Worm (Caenorhabditis elegans): ENCODE measurements around the gene T28A11.19.

The T28A11.19 gene

ce11 chrV:3241175-3241574, 28.1 kb downstream of the T28A11.19 start, which contains the start of gene srj-11:
srj-11 (plus strand) TSS chrV:3241424.
- TF ChIP-seq unc-62 (GFP tag; optimal IDR thresholded peaks at IDR 0.05 in 1 of 2): peak in 1 of 2 experiments; percentile 95
- no peak for TF ChIP-seq unc-62 (tag; optimal IDR thresholded peaks at IDR 0.05)
- no peak for TF ChIP-seq lin-38 (GFP tag; IDR thresholded peaks at IDR 0.05)
- TF ChIP-seq ztf-7 (tag; optimal IDR thresholded peaks at IDR 0.05): no peak
- no peak for TF ChIP-seq lsy-2 (tag; optimal IDR thresholded peaks at IDR 0.05)
- TF ChIP-seq mdl-1 (tag; optimal IDR thresholded peaks at IDR 0.05): no peak

ce11 chrV:3236610-3237009, 32.7 kb downstream of the T28A11.19 start, which contains the start of the genes K08D9.9 and str-16:
K08D9.9 (minus strand) TSS chrV:3236710.
str-16 (plus strand) TSS chrV:3236875.
- TF ChIP-seq sdz-12 (GFP tag; optimal IDR thresholded peaks at IDR 0.05) (no peak), nhr-28 (tag; optimal IDR thresholded peaks at IDR 0.05) (no peak), hmg-1.1 (GFP tag; IDR thresholded peaks at IDR 0.05) (no peak), hlh-30 (tag; optimal IDR thresholded peaks at IDR 0.05; ENCODE audit: insufficient read depth) (no peak), pha-4 (GFP tag; IDR thresholded peaks at IDR 0.05) (no peak), pha-4 (tag; optimal IDR thresholded peaks at IDR 0.05) (no peak), nhr-11 (tag; optimal IDR thresholded peaks at IDR 0.05) (no peak), gei-8 (GFP tag; optimal IDR thresholded peaks at IDR 0.05) (no peak), egl-43 (GFP tag; IDR thresholded peaks at IDR 0.05) (no peak), dmd-8 (GFP tag; IDR thresholded peaks at IDR 0.05) (no peak), ceh-82 (tag; optimal IDR thresholded peaks at IDR 0.05) (no peak), duxl-1 (tag; optimal IDR thresholded peaks at IDR 0.05; ENCODE audit: poor library complexity) (no peak)

- TF ChIP-seq unc-130 (GFP tag; optimal IDR thresholded peaks at IDR 0.05) (no peak), nhr-102 (tag; optimal IDR thresholded peaks at IDR 0.05) (no peak), nhr-28 (tag; optimal IDR thresholded peaks at IDR 0.05) (no peak), lsy-2 (tag; optimal IDR thresholded peaks at IDR 0.05) (no peak), ceh-32 (tag; optimal IDR thresholded peaks at IDR 0.05; ENCODE audit: poor library complexity) (no peak), ama-1 (optimal IDR thresholded peaks at IDR 0.05) (no peak), tra-1 (GFP tag; IDR thresholded peaks at IDR 0.05) (no peak), ZK546.5 (tag; optimal IDR thresholded peaks at IDR 0.05) (no peak), Y5F2A.4 (GFP tag; optimal IDR thresholded peaks at IDR 0.05) (no peak)
Measured at ce11 chrV:3234887-3235286, 34.4 kb downstream of the T28A11.19 start, which contains the start of gene K08D9.6. K08D9.6 (minus strand) TSS chrV:3234987.

ce11 chrV:3230597-3230996, 38.7 kb downstream of the T28A11.19 start, which contains the start of gene K08D9.10:
K08D9.10 (plus strand) TSS chrV:3230897.
- TF ChIP-seq F26F4.8 (GFP tag; conservative IDR thresholded peaks at IDR 0.05): no peak
- no peak for TF ChIP-seq nhr-41 (GFP tag; IDR thresholded peaks at IDR 0.05)
- TF ChIP-seq daf-19 (GFP tag; conservative IDR thresholded peaks at IDR 0.05): no peak
- no peak for TF ChIP-seq ceh-62 (tag; optimal IDR thresholded peaks at IDR 0.05)
- no peak for TF ChIP-seq ceh-44 (GFP tag; IDR thresholded peaks at IDR 0.05)
- no peak for TF ChIP-seq mep-1 (tag; optimal IDR thresholded peaks at IDR 0.05)
- no peak for TF ChIP-seq spr-1 (tag; optimal IDR thresholded peaks at IDR 0.05)
- TF ChIP-seq gei-8 (GFP tag; optimal IDR thresholded peaks at IDR 0.05): no peak
- TF ChIP-seq nhr-102 (tag; optimal IDR thresholded peaks at IDR 0.05): no peak
- no peak for TF ChIP-seq egl-43 (GFP tag; IDR thresholded peaks at IDR 0.05)

- no peak for TF ChIP-seq nhr-41 (GFP tag; IDR thresholded peaks at IDR 0.05)
- TF ChIP-seq zag-1 (tag; optimal IDR thresholded peaks at IDR 0.05): no peak
- no peak for TF ChIP-seq ceh-28 (tag; optimal IDR thresholded peaks at IDR 0.05)
- no peak for TF ChIP-seq ama-1 (optimal IDR thresholded peaks at IDR 0.05)
- no peak for TF ChIP-seq nhr-25 (tag; optimal IDR thresholded peaks at IDR 0.05; ENCODE audit: borderline replicate concordance, insufficient read depth)
- TF ChIP-seq unc-62 (GFP tag; optimal IDR thresholded peaks at IDR 0.05 in 1 of 2): no peak
- TF ChIP-seq unc-62 (tag; optimal IDR thresholded peaks at IDR 0.05): no peak
- TF ChIP-seq mdl-1 (tag; optimal IDR thresholded peaks at IDR 0.05): no peak
- TF ChIP-seq ceh-62 (tag; optimal IDR thresholded peaks at IDR 0.05): no peak
- no peak for TF ChIP-seq skn-1 (tag; optimal IDR thresholded peaks at IDR 0.05)
- no peak for TF ChIP-seq arid-1 (GFP tag; conservative IDR thresholded peaks at IDR 0.05)
- TF ChIP-seq attf-4 (tag; optimal IDR thresholded peaks at IDR 0.05): no peak
- TF ChIP-seq ceh-20 (GFP tag; IDR thresholded peaks at IDR 0.05): no peak
Measured at ce11 chrV:3230150-3230549, 39.2 kb downstream of the T28A11.19 start.

All from whole organism, L4 larva.